Worm (Caenorhabditis elegans): ENCODE data around the gene irk-1.

irk-1 gene

ce11 chrX:6728820-6729396 is 49.0 kb downstream of the irk-1 start:
- TF ChIP-seq unc-42 (tag; optimal IDR thresholded peaks at IDR 0.05) (peak; percentile 24), hlh-8 (tag; optimal IDR thresholded peaks at IDR 0.05) (no peak), ceh-34 (tag; optimal IDR thresholded peaks at IDR 0.05) (no peak), ceh-48 (tag; optimal IDR thresholded peaks at IDR 0.05) (no peak)

- no peak for TF ChIP-seq tbx-2 (tag; optimal IDR thresholded peaks at IDR 0.05)
- no peak for TF ChIP-seq unc-86 (tag; optimal IDR thresholded peaks at IDR 0.05)
- no peak for TF ChIP-seq elt-4 (tag; optimal IDR thresholded peaks at IDR 0.05)
- TF ChIP-seq mec-3 (tag; optimal IDR thresholded peaks at IDR 0.05; ENCODE audit: borderline replicate concordance), result no peak
- TF ChIP-seq hlh-30 (tag; optimal IDR thresholded peaks at IDR 0.05; ENCODE audit: insufficient read depth), result no peak
- TF ChIP-seq tbx-7 (tag; optimal IDR thresholded peaks at IDR 0.05), result no peak
- no peak for TF ChIP-seq K09A11.1 (tag; optimal IDR thresholded peaks at IDR 0.05; ENCODE audit: insufficient read depth)
- no peak for TF ChIP-seq hlh-13 (GFP tag; optimal IDR thresholded peaks at IDR 0.05)
- TF ChIP-seq pat-9 (tag; optimal IDR thresholded peaks at IDR 0.05), result no peak
Measured at ce11 chrX:6725260-6725718, 52.6 kb downstream of the irk-1 start, which contains the start of gene slc-25A10. slc-25A10 (minus strand) TSS chrX:6725668.

- TF ChIP-seq pag-3 (tag; optimal IDR thresholded peaks at IDR 0.05; ENCODE audit: borderline replicate concordance), result no peak
Measured at ce11 chrX:6722966-6723365, 54.9 kb downstream of the irk-1 start, which contains the start of gene smf-1. smf-1 (minus strand) TSS chrX:6723066.

- TF ChIP-seq sox-4 (tag; optimal IDR thresholded peaks at IDR 0.05) (no peak), hlh-30 (tag; optimal IDR thresholded peaks at IDR 0.05; ENCODE audit: insufficient read depth) (no peak), elt-2 (tag; optimal IDR thresholded peaks at IDR 0.05) (no peak), pat-9 (tag; optimal IDR thresholded peaks at IDR 0.05) (no peak), ceh-2 (tag; optimal IDR thresholded peaks at IDR 0.05) (no peak), hlh-8 (tag; optimal IDR thresholded peaks at IDR 0.05) (no peak), rnt-1 (tag; optimal IDR thresholded peaks at IDR 0.05) (no peak), Y22D7AL.16 (tag; optimal IDR thresholded peaks at IDR 0.05) (no peak), ceh-22 (tag; optimal IDR thresholded peaks at IDR 0.05) (no peak), ceh-19 (GFP tag; optimal IDR thresholded peaks at IDR 0.05) (no peak), K02D7.2 (tag; optimal IDR thresholded peaks at IDR 0.05) (no peak)
Measured at ce11 chrX:6718595-6718994, 59.3 kb downstream of the irk-1 start, which contains the start of gene smf-2. smf-2 (minus strand) TSS chrX:6718695.

Data from whole organism, late embryonic.